Worm (Caenorhabditis elegans) whole organism, L4 larva: Measurements from ENCODE around the gene H01G02.3.

Source experiments
- F10B5.3 ChIP-seq: sonication (generic microtip); optimal IDR thresholded peaks from 2 replicates; lab custom pipeline; 2016; ENCODE audit warnings: mild to moderate bottlenecking, missing genetic modification characterization, missing compliant biosample characterization
- daf-12 ChIP-seq: fragments of 150-350 bp; optimal IDR thresholded peaks from 2 replicates; lab custom pipeline; 2014; ENCODE audit warnings: missing biosample characterization, missing genetic modification reagents, missing genetic modification characterization
- lin-39 ChIP-seq: fragments of 150-350 bp; optimal IDR thresholded peaks from 2 replicates; lab custom pipeline; 2014; ENCODE audit warnings: missing biosample characterization, missing genetic modification reagents, missing genetic modification characterization
- nhr-76 ChIP-seq: fragments of 150-350 bp; optimal IDR thresholded peaks from 2 replicates; lab custom pipeline; 2014; ENCODE audit warnings: missing biosample characterization, missing genetic modification characterization
- pha-4 ChIP-seq, 2 experiments: fragments of 150-350 bp in 1 of 2; fragments of 200-800 bp in 1 of 2; sonication (Bioruptor generic) in 1 of 2; IDR thresholded peaks in 1 of 2; optimal IDR thresholded peaks in 1 of 2; 2 replicates each; pipeline versions ENCODE4 v1.3.6 to Lab custom; 2014 to 2022; ENCODE audit warnings: missing genetic modification characterization in 2 of 2, missing genetic modification reagents in 2 of 2, missing biosample characterization in 1 of 2, missing compliant biosample characterization in 1 of 2
- skn-1 ChIP-seq: fragments of 150-350 bp; optimal IDR thresholded peaks from 2 replicates; lab custom pipeline; 2014; ENCODE audit warnings: missing biosample characterization, missing genetic modification characterization
- zag-1 ChIP-seq: fragments of 150-350 bp; optimal IDR thresholded peaks from 2 replicates; lab custom pipeline; 2014; ENCODE audit warnings: missing biosample characterization, missing genetic modification characterization

DNA sequence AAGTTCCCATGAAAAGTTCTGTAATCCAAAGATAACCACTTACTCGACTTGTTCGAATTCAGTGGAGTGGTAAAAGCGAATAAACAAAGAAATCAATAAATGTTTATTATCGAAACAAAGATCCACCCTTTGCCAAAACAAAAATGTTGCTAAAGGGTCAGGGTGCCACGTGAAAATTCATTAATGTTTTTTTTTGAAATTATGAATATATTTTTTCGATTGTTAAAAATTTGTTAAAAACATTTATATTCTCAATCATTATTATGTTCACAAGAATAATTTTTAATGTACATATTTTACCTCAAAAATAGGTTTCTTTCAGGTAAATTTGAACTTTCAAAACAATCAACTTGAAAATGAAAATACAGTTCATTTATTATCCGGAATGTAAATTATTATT, 10.6 kb upstream of the H01G02.3 start, which contains the start of gene H01G02.4:
- TF ChIP-seq pha-4 (GFP tag; IDR thresholded peaks at IDR 0.05; lab: Robert Waterston, UW) = no peak
- no peak for TF ChIP-seq pha-4 (tag; optimal IDR thresholded peaks at IDR 0.05; lab: Kevin White, UChicago)
- TF ChIP-seq daf-12 (tag; lab: Kevin White, UChicago) = no peak
- TF ChIP-seq zag-1 (tag; lab: Kevin White, UChicago) = no peak
- TF ChIP-seq F10B5.3 (tag; lab: Kevin White, UChicago) = no peak
- TF ChIP-seq lin-39 (tag; lab: Kevin White, UChicago) = no peak
- TF ChIP-seq nhr-76 (tag; lab: Kevin White, UChicago) = no peak
- no peak for TF ChIP-seq skn-1
